Worm (Caenorhabditis elegans) whole organism, L4 larva: ENCODE measurements around the gene dnj-11.

Experiments used
- ceh-62 ChIP-seq: sonication (generic microtip); optimal IDR thresholded peaks from 2 replicates; lab custom pipeline; 2017; ENCODE audit warnings: missing biosample characterization, missing genetic modification characterization
- hmg-1.1 ChIP-seq: fragments of 200-800 bp; sonication (Bioruptor generic); IDR thresholded peaks from 2 replicates; pipeline ENCODE4 v1.3.6; 2022; ENCODE audit warnings: missing genetic modification reagents, missing genetic modification characterization, missing compliant biosample characterization
- nhr-76 ChIP-seq: fragments of 150-350 bp; optimal IDR thresholded peaks from 2 replicates; lab custom pipeline; 2014; ENCODE audit warnings: missing biosample characterization, missing genetic modification characterization
- zip-2 ChIP-seq: fragments of 150-350 bp; optimal IDR thresholded peaks from 2 replicates; lab custom pipeline; 2014; ENCODE audit warnings: missing biosample characterization, missing genetic modification characterization

- no peak for TF ChIP-seq hmg-1.1 (GFP tag; lab: Robert Waterston, UW)
- no peak for TF ChIP-seq ceh-62
- no peak for TF ChIP-seq zip-2 (tag; lab: Kevin White, UChicago)
- TF ChIP-seq nhr-76 (tag; lab: Kevin White, UChicago), result no peak
Observed at ce11 chrIV:6552036-6552435, 33.6 kb upstream of the dnj-11 start.
